Worm (Caenorhabditis elegans) whole organism, L4 larva: ENCODE measurements around the gene ifta-2.

Experiments used
- D1046.2 ChIP-seq: fragments of 200-800 bp; sonication (Bioruptor generic); IDR thresholded peaks from 2 replicates; pipeline ENCODE4 v1.3.6; 2022; ENCODE audit warnings: missing genetic modification characterization, missing compliant biosample characterization
- F26F4.8 ChIP-seq: fragments of 200-800 bp; sonication (Bioruptor generic); conservative IDR thresholded peaks from 2 replicates; pipeline ENCODE4 v1.3.6; 2022; ENCODE audit warnings: missing genetic modification characterization, missing compliant biosample characterization
- T20F7.1 ChIP-seq: fragments of 200-800 bp; sonication (Bioruptor generic); optimal IDR thresholded peaks from 2 replicates; lab custom pipeline; 2018; ENCODE audit warnings: mild to moderate bottlenecking, missing genetic modification characterization, missing compliant biosample characterization
- Y5F2A.4 ChIP-seq: fragments of 200-800 bp; sonication (Bioruptor generic); optimal IDR thresholded peaks from 2 replicates; lab custom pipeline; 2018; ENCODE audit warnings: mild to moderate bottlenecking, missing genetic modification characterization, missing compliant biosample characterization
- Y75B8A.6 ChIP-seq: fragments of 200-800 bp; sonication (Bioruptor generic); IDR thresholded peaks from 2 replicates; pipeline ENCODE4 v1.3.6; 2022; ENCODE audit warnings: missing genetic modification reagents, missing genetic modification characterization, missing compliant biosample characterization
- attf-4 ChIP-seq: sonication (generic microtip); optimal IDR thresholded peaks from 3 replicates; lab custom pipeline; 2017; ENCODE audit warnings: missing biosample characterization, missing genetic modification characterization
- ceh-20 ChIP-seq: fragments of 200-800 bp; sonication (Bioruptor generic); IDR thresholded peaks from 2 replicates; pipeline ENCODE4 v1.3.6; 2022; ENCODE audit warnings: missing genetic modification reagents, missing genetic modification characterization, missing compliant biosample characterization
- ceh-44 ChIP-seq: fragments of 200-800 bp; sonication (Bioruptor generic); IDR thresholded peaks from 2 replicates; pipeline ENCODE4 v1.3.6; 2022; ENCODE audit warnings: missing genetic modification reagents, missing genetic modification characterization, missing compliant biosample characterization
- daf-12 ChIP-seq: fragments of 150-350 bp; optimal IDR thresholded peaks from 2 replicates; lab custom pipeline; 2014; ENCODE audit warnings: missing biosample characterization, missing genetic modification reagents, missing genetic modification characterization
- daf-16 ChIP-seq, 3 experiments: sonication (generic microtip); optimal IDR thresholded peaks; 2 replicates each; lab custom pipeline; 2016 to 2017; ENCODE audit warnings: missing genetic modification characterization in 3 of 3, missing genetic modification reagents in 3 of 3, mild to moderate bottlenecking in 2 of 3, missing compliant biosample characterization in 2 of 3, missing biosample characterization in 1 of 3, moderate library complexity in 1 of 3
- dmd-6 ChIP-seq: fragments of 200-800 bp; sonication (Bioruptor generic); IDR thresholded peaks from 2 replicates; pipeline ENCODE4 v1.3.6; 2022; ENCODE audit warnings: missing genetic modification reagents, missing genetic modification characterization, missing compliant biosample characterization
- duxl-1 ChIP-seq: sonication (generic microtip); optimal IDR thresholded peaks from 2 replicates; lab custom pipeline; 2016; ENCODE audit warnings: mild to moderate bottlenecking, missing genetic modification characterization, moderate library complexity, missing compliant biosample characterization; ENCODE audit not compliant: poor library complexity
- dve-1 ChIP-seq: sonication (generic microtip); optimal IDR thresholded peaks from 2 replicates; lab custom pipeline; 2017; ENCODE audit warnings: antibody characterized with exemption, mild to moderate bottlenecking, missing genetic modification characterization, missing compliant biosample characterization; ENCODE audit not compliant: insufficient read depth
- egl-27 ChIP-seq: sonication (generic microtip); optimal IDR thresholded peaks from 3 replicates; lab custom pipeline; 2017; ENCODE audit warnings: missing biosample characterization, missing genetic modification reagents, missing genetic modification characterization
- egl-43 ChIP-seq: fragments of 200-800 bp; sonication (Bioruptor generic); IDR thresholded peaks from 2 replicates; pipeline ENCODE4 v1.3.6; 2022; ENCODE audit warnings: missing genetic modification reagents, missing genetic modification characterization, missing compliant biosample characterization
- hlh-11 ChIP-seq: fragments of 200-800 bp; sonication (Bioruptor generic); optimal IDR thresholded peaks from 2 replicates; lab custom pipeline; 2018; ENCODE audit warnings: mild to moderate bottlenecking, missing genetic modification characterization, missing compliant biosample characterization
- hmg-1.1 ChIP-seq: fragments of 200-800 bp; sonication (Bioruptor generic); IDR thresholded peaks from 2 replicates; pipeline ENCODE4 v1.3.6; 2022; ENCODE audit warnings: missing genetic modification reagents, missing genetic modification characterization, missing compliant biosample characterization
- lim-7 ChIP-seq: fragments of 200-800 bp; sonication (Bioruptor generic); IDR thresholded peaks from 2 replicates; pipeline ENCODE4 v1.3.6; 2022; ENCODE audit warnings: missing genetic modification characterization, missing compliant biosample characterization
- lin-1 ChIP-seq: fragments of 200-800 bp; sonication (Bioruptor generic); IDR thresholded peaks from 2 replicates; pipeline ENCODE4 v1.3.6; 2022; ENCODE audit warnings: missing genetic modification reagents, missing genetic modification characterization, missing compliant biosample characterization
- lin-38 ChIP-seq: fragments of 200-800 bp; sonication (Bioruptor generic); IDR thresholded peaks from 2 replicates; pipeline ENCODE4 v1.3.6; 2022; ENCODE audit warnings: missing genetic modification reagents, missing genetic modification characterization, missing compliant biosample characterization
- lin-39 ChIP-seq: fragments of 150-350 bp; optimal IDR thresholded peaks from 2 replicates; lab custom pipeline; 2014; ENCODE audit warnings: missing biosample characterization, missing genetic modification reagents, missing genetic modification characterization
- lsy-2 ChIP-seq, 2 experiments: fragments of 150-350 bp in 1 of 2; sonication (generic microtip) in 1 of 2; optimal IDR thresholded peaks; 2 replicates each; lab custom pipeline; 2014 to 2017; ENCODE audit warnings: missing biosample characterization in 2 of 2, missing genetic modification characterization in 2 of 2
- madf-9 ChIP-seq: fragments of 200-800 bp; sonication (Bioruptor generic); conservative IDR thresholded peaks from 2 replicates; pipeline ENCODE4 v1.3.6; 2022; ENCODE audit warnings: missing genetic modification reagents, missing genetic modification characterization, missing compliant biosample characterization
- mdl-1 ChIP-seq, 2 experiments: fragments of 150-350 bp in 1 of 2; sonication (generic microtip) in 1 of 2; optimal IDR thresholded peaks; 2 replicates each; lab custom pipeline; 2014 to 2017; ENCODE audit warnings: missing biosample characterization in 2 of 2, missing genetic modification characterization in 2 of 2
- mes-2 ChIP-seq: sonication (generic microtip); optimal IDR thresholded peaks from 2 replicates; lab custom pipeline; 2016; ENCODE audit warnings: missing genotype, mild to moderate bottlenecking, missing genetic modification characterization, missing compliant biosample characterization; ENCODE audit not compliant: poor library complexity, severe bottlenecking
- nhr-11 ChIP-seq: fragments of 150-350 bp; optimal IDR thresholded peaks from 2 replicates; lab custom pipeline; 2014; ENCODE audit warnings: missing biosample characterization, missing genetic modification characterization
- nhr-28 ChIP-seq: fragments of 150-350 bp; optimal IDR thresholded peaks from 2 replicates; lab custom pipeline; 2014; ENCODE audit warnings: missing biosample characterization, missing genetic modification characterization
- nhr-77 ChIP-seq: fragments of 150-350 bp; optimal IDR thresholded peaks from 2 replicates; lab custom pipeline; 2014; ENCODE audit warnings: missing biosample characterization, missing genetic modification characterization
- pqm-1 ChIP-seq: sonication (generic microtip); optimal IDR thresholded peaks from 2 replicates; lab custom pipeline; 2017; ENCODE audit warnings: missing biosample characterization, missing genetic modification characterization
- saeg-2 ChIP-seq: fragments of 200-800 bp; sonication (Bioruptor generic); IDR thresholded peaks from 2 replicates; pipeline ENCODE4 v1.3.6; 2022; ENCODE audit warnings: missing genetic modification reagents, missing genetic modification characterization, missing compliant biosample characterization
- snpc-1.2 ChIP-seq: fragments of 200-800 bp; sonication (Bioruptor generic); IDR thresholded peaks from 2 replicates; pipeline ENCODE4 v1.3.6; 2022; ENCODE audit warnings: missing genetic modification reagents, missing genetic modification characterization, missing compliant biosample characterization
- snpc-4 ChIP-seq: fragments of 150-350 bp; optimal IDR thresholded peaks from 2 replicates; lab custom pipeline; 2014; ENCODE audit warnings: missing biosample characterization, missing genetic modification characterization
- spr-1 ChIP-seq: sonication (generic microtip); optimal IDR thresholded peaks from 2 replicates; lab custom pipeline; 2016; ENCODE audit warnings: mild to moderate bottlenecking, missing genetic modification characterization, missing compliant biosample characterization
- tra-1 ChIP-seq: fragments of 200-800 bp; sonication (Bioruptor generic); IDR thresholded peaks from 2 replicates; pipeline ENCODE4 v1.3.6; 2022; ENCODE audit warnings: missing genetic modification reagents, missing genetic modification characterization, missing compliant biosample characterization
- unc-39 ChIP-seq: sonication (generic microtip); optimal IDR thresholded peaks from 2 replicates; lab custom pipeline; 2017; ENCODE audit warnings: missing biosample characterization, missing genetic modification characterization
- unc-62 ChIP-seq, 3 experiments: fragments of 150-350 bp in 1 of 3; sonication (generic microtip); optimal IDR thresholded peaks in 2 of 3; peaks in 1 of 3; 1 replicate in 1 of 3; 2 replicates in 2 of 3; lab custom pipeline; 2014 to 2017; ENCODE audit warnings: missing biosample characterization in 3 of 3, missing genetic modification characterization in 3 of 3, missing genetic modification reagents in 3 of 3, missing genotype in 1 of 3
- vab-7 ChIP-seq: fragments of 200-800 bp; sonication (Bioruptor generic); IDR thresholded peaks from 2 replicates; pipeline ENCODE4 v1.3.6; 2022; ENCODE audit warnings: missing genetic modification reagents, missing genetic modification characterization, missing compliant biosample characterization
- zfp-2 ChIP-seq: sonication (generic microtip); optimal IDR thresholded peaks from 2 replicates; lab custom pipeline; 2016; ENCODE audit warnings: mild to moderate bottlenecking, missing genetic modification characterization, missing compliant biosample characterization
- zfp-3 ChIP-seq: fragments of 200-800 bp; sonication (Bioruptor generic); conservative IDR thresholded peaks from 2 replicates; pipeline ENCODE4 v1.3.6; 2022; ENCODE audit warnings: missing genetic modification reagents, missing genetic modification characterization, missing compliant biosample characterization
- ztf-11 ChIP-seq: fragments of 150-350 bp; optimal IDR thresholded peaks from 2 replicates; lab custom pipeline; 2014; ENCODE audit warnings: missing biosample characterization, missing genetic modification characterization

The ifta-2 gene

DNA sequence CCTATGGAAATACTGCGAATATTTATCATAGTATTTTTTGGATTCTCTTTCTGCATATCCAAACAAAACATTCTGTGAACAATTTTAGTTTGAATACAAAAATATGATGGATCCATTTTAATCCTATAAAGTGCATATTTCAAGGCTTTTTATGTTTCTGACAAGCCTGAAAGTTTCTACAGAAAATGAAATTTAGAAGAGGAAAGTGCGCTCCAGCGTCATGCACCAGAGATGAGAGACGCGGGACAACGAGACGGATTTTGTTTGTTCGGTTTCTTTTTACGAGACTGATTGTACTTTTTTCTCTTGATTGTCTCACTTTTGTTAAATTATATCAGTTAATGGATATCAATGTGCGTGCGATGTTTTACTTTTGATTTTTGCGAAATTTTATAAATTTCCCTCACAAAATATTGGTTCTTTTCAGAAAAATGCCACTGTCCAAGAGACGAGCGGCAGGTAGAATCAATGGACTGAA is 29.3 kb upstream of the ifta-2 start, which contains the start of gene C49C3.6:
Gene C49C3.6, plus strand, starts transcription at position 428 of the 478 bp plus-strand sequence.
- no peak for TF ChIP-seq madf-9 (GFP tag; lab: Robert Waterston, UW)
- TF ChIP-seq T20F7.1 (GFP tag; lab: Kevin White, UChicago): no peak
- peak; percentile 61; the same call in 1 of the 2 replicates for TF ChIP-seq snpc-1.2
- no peak for TF ChIP-seq nhr-11 (tag; lab: Kevin White, UChicago)
- peak; percentile 28 for TF ChIP-seq mes-2
- no peak for TF ChIP-seq ceh-44 (GFP tag; lab: Robert Waterston, UW)
- TF ChIP-seq daf-16 (GFP tag; optimal IDR thresholded peaks at IDR 0.05; lab: Kevin White, UChicago): no peak
- peak; percentile 1 for TF ChIP-seq daf-16 (tag; optimal IDR thresholded peaks at IDR 0.05; lab: Kevin White, UChicago)
- no peak for TF ChIP-seq spr-1 (tag; lab: Kevin White, UChicago)
- TF ChIP-seq unc-62 (GFP tag; optimal IDR thresholded peaks at IDR 0.05 in 1 of 2; lab: Kevin White, UChicago): no peak
- TF ChIP-seq unc-62 (tag; optimal IDR thresholded peaks at IDR 0.05; lab: Kevin White, UChicago): no peak
- no peak for TF ChIP-seq F26F4.8 (GFP tag; lab: Robert Waterston, UW)
- TF ChIP-seq lin-38 (GFP tag; lab: Robert Waterston, UW): peak; percentile 72
- TF ChIP-seq lin-1 (GFP tag; lab: Robert Waterston, UW): no peak
- peak in 1 of 2 experiments; percentile 42 for TF ChIP-seq lsy-2 (tag; optimal IDR thresholded peaks at IDR 0.05; lab: Kevin White, UChicago)
- no peak for TF ChIP-seq nhr-77 (tag; lab: Kevin White, UChicago)
- no peak for TF ChIP-seq Y75B8A.6 (GFP tag; lab: Robert Waterston, UW)

DNA sequence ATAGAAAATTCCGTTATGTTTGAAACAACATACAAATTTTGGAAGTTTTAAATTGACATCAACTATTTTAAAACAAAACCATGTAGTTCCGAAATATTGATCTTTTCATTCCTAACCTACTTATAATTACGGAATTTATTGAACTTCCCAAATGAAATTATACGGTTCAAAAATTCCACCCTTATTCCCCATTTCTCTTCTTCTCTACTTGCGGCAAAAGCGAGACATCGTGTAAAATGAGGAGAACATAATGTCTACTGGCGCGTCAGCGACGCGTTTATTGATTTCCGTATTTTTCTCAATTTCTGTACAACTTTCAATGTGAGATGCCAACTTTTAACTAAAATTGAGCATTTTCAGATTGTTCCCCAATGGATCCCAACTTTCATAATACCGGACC is 27.0 kb upstream of the ifta-2 start, which contains the start of gene ceh-88:
Gene ceh-88, plus strand, starts transcription at position 355 of the 400 bp plus-strand sequence.
- TF ChIP-seq spr-1 (tag; lab: Kevin White, UChicago) (no peak), F26F4.8 (GFP tag; lab: Robert Waterston, UW) (no peak), attf-4 (no peak), dve-1 (tag; lab: Kevin White, UChicago) (peak; percentile 15), Y5F2A.4 (GFP tag; lab: Kevin White, UChicago) (no peak), zfp-2 (no peak), lim-7 (no peak), duxl-1 (no peak), ztf-11 (tag; lab: Kevin White, UChicago) (no peak), egl-27 (no peak), D1046.2 (no peak), vab-7 (GFP tag; lab: Robert Waterston, UW) (no peak), lin-39 (tag; lab: Kevin White, UChicago) (no peak), mdl-1 (tag; optimal IDR thresholded peaks at IDR 0.05; lab: Kevin White, UChicago) (no peak), mes-2 (peak; percentile 29), zfp-3 (GFP tag; lab: Robert Waterston, UW) (no peak), snpc-4 (tag; lab: Kevin White, UChicago) (no peak), unc-39 (tag; lab: Kevin White, UChicago) (no peak), tra-1 (GFP tag; lab: Robert Waterston, UW) (no peak), egl-43 (GFP tag; lab: Robert Waterston, UW) (no peak), saeg-2 (GFP tag; lab: Robert Waterston, UW) (no peak), hmg-1.1 (GFP tag; lab: Robert Waterston, UW) (peak; percentile 41; the same call in 1 of the 2 replicates), pqm-1 (tag; lab: Kevin White, UChicago) (no peak), daf-16 (GFP tag; optimal IDR thresholded peaks at IDR 0.05; lab: Kevin White, UChicago) (no peak), daf-16 (tag; optimal IDR thresholded peaks at IDR 0.05; lab: Kevin White, UChicago) (peak; percentile 3)

DNA sequence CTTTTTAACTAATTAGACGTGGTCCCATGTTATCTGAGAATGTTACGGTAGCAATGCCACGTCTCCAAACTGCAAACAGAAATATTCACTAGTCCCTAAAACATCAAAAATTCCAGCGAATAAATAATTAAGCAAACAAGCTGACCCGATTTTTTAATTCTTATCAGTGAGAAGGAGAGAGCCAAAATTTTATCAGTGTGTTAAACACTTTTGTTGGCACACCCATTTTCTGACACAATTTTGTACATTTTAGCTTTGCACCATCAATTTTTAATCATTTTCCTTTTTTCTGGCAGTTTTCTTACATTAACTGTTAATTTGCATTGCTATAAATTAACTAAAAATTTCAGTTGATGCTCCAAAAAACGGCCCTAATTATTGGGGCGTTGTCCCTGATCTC is 18.6 kb upstream of the ifta-2 start, which contains the start of gene C49C3.4:
Gene C49C3.4, plus strand, starts transcription at position 351 of the 400 bp plus-strand sequence.
- TF ChIP-seq ceh-20 (GFP tag; lab: Robert Waterston, UW) (no peak), nhr-28 (tag; lab: Kevin White, UChicago) (peak; percentile 79), hlh-11 (tag; lab: Kevin White, UChicago) (peak; percentile 7), daf-12 (tag; lab: Kevin White, UChicago) (no peak), daf-16 (GFP tag; optimal IDR thresholded peaks at IDR 0.05; lab: Kevin White, UChicago) (no peak), daf-16 (tag; optimal IDR thresholded peaks at IDR 0.05; lab: Kevin White, UChicago) (peak; percentile 35), dmd-6 (GFP tag; lab: Robert Waterston, UW) (peak; percentile 28; the same call in 1 of the 2 replicates), pqm-1 (tag; lab: Kevin White, UChicago) (peak; percentile 96)
